Fruit fly (Drosophila melanogaster): Measurements from ENCODE around the gene Pfdn1.
A peak's percentile ranks its signal among the peaks of the same experiment; 100 is the strongest.

The Pfdn1 gene

DNA sequence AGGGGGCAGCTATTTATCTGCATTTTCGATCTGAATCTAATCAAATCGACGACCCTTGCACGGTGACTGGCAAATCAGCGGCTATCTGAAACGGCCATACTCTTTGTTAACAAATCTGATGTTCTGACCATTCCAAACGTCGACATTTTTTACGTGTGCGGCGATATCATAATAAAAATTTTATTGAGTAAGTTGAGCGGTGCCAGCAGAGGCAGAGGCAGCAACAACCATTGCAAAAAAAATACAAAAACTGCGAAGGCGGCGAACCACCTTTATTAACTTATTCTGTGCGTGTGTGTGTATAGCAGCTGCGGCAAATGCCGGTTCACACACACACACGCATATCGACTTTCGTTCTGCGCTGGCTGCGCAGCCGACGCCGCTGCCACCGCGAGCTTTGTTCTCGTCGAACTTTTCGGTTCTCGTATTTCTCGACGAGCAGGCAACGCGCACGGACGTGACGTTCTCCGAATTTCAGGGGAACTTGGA, 13.3 kb downstream of the Pfdn1 start, which contains the start of gene Kr-h1 (continued):
- TF ChIP-seq D (optimal IDR thresholded peaks at IDR 0.05) (no peak), D (GFP tag; optimal IDR thresholded peaks at IDR 0.05) (no peak), CG13296 (GFP tag; optimal IDR thresholded peaks at IDR 0.05) (no peak), nerfin-1 (tag; optimal IDR thresholded peaks at IDR 0.05) (no peak), run (tag; optimal IDR thresholded peaks at IDR 0.05) (no peak), zfh2 (GFP tag; optimal IDR thresholded peaks at IDR 0.05) (no peak), Bdp1 (GFP tag; optimal IDR thresholded peaks at IDR 0.05) (no peak), HHEX (GFP tag; optimal IDR thresholded peaks at IDR 0.05) (no peak), Taf1 (GFP tag; IDR thresholded peaks at IDR 0.05) (no peak), CG4404 (GFP tag; IDR thresholded peaks at IDR 0.05) (no peak), sens (GFP tag) (no peak), CG14667 (GFP tag; IDR thresholded peaks at IDR 0.05) (no peak), gro (GFP tag; optimal IDR thresholded peaks at IDR 0.05) (peak; percentile 11), C15 (GFP tag; IDR thresholded peaks at IDR 0.05) (no peak), mirr (GFP tag; optimal IDR thresholded peaks at IDR 0.05) (peak; percentile 54), Scr (GFP tag; IDR thresholded peaks at IDR 0.05; ENCODE audit: partially characterized antibody) (0 out of 2 replicates have a peak, but pooled peaks have one; percentile 12), CG42726 (GFP tag; IDR thresholded peaks at IDR 0.05; ENCODE audit: partially characterized antibody) (peak; percentile 63; the same call in 1 of the 2 replicates), rib (GFP tag; IDR thresholded peaks at IDR 0.05) (peak; percentile 85), CG9817 (tag; optimal IDR thresholded peaks at IDR 0.05) (no peak), Pdp1 (GFP tag; optimal IDR thresholded peaks at IDR 0.05) (no peak), CG12769 (tag; optimal IDR thresholded peaks at IDR 0.05) (peak; percentile 11), CG8388 (GFP tag; optimal IDR thresholded peaks at IDR 0.05) (no peak), CG2875 (GFP tag; optimal IDR thresholded peaks at IDR 0.05) (no peak), CG1832 (GFP tag; optimal IDR thresholded peaks at IDR 0.05) (no peak), E2f2 (GFP tag; IDR thresholded peaks at IDR 0.05) (no peak), kah (GFP tag; optimal IDR thresholded peaks at IDR 0.05) (no peak), Med (GFP tag) (no peak), CG13287 (GFP tag; IDR thresholded peaks at IDR 0.05; ENCODE audit: partially characterized antibody) (peak; percentile 42; the same call in 1 of the 2 replicates), CG9932 (GFP tag; IDR thresholded peaks at IDR 0.05) (peak; percentile 17; the same call in 1 of the 2 replicates), Rfx (GFP tag; IDR thresholded peaks at IDR 0.05) (0 out of 2 replicates have a peak, but pooled peaks have one; percentile 17), Deaf1 (tag; optimal IDR thresholded peaks at IDR 0.05) (peak; percentile 3), Doc2 (GFP tag; IDR thresholded peaks at IDR 0.05) (no peak), CG6175 (GFP tag; IDR thresholded peaks at IDR 0.05) (peak; percentile 80; the same call in 2 of the 3 replicates), D19A (tag; optimal IDR thresholded peaks at IDR 0.05) (no peak), bbx (GFP tag; IDR thresholded peaks at IDR 0.05; ENCODE audit: partially characterized antibody) (no peak), CG6813 (GFP tag; optimal IDR thresholded peaks at IDR 0.05) (no peak), fu2 (GFP tag; optimal IDR thresholded peaks at IDR 0.05) (no peak), so (GFP tag; IDR thresholded peaks at IDR 0.05) (0 out of 3 replicates have a peak, but pooled peaks have one; percentile 35), Asciz (GFP tag; optimal IDR thresholded peaks at IDR 0.05) (no peak), CG6791 (GFP tag; IDR thresholded peaks at IDR 0.05; ENCODE audit: partially characterized antibody) (no peak), Dip2 (GFP tag; IDR thresholded peaks at IDR 0.05) (no peak), hbn (GFP tag; IDR thresholded peaks at IDR 0.05; ENCODE audit: partially characterized antibody) (no peak), slp2 (GFP tag; optimal IDR thresholded peaks at IDR 0.05) (no peak), CG4424 (GFP tag; optimal IDR thresholded peaks at IDR 0.05) (no peak), cg (GFP tag; optimal IDR thresholded peaks at IDR 0.05) (peak; percentile 67), Gsc (GFP tag; IDR thresholded peaks at IDR 0.05) (no peak), zen (tag; optimal IDR thresholded peaks at IDR 0.05) (no peak), ap (GFP tag; IDR thresholded peaks at IDR 0.05) (no peak), Blimp-1 (GFP tag; optimal IDR thresholded peaks at IDR 0.05) (peak; percentile 37), prd (optimal IDR thresholded peaks at IDR 0.05) (no peak), prd (GFP tag; IDR thresholded peaks at IDR 0.05) (no peak)

Data from whole organism, embryonic.